Worm (Caenorhabditis elegans) whole organism, late embryonic: Measurements from ENCODE around the gene ZK673.11.

Experiments
- pax-1 ChIP-seq: fragments of 150-350 bp; optimal IDR thresholded peaks from 2 replicates; lab custom pipeline; 2014; ENCODE audit warnings: missing biosample characterization, missing genetic modification characterization
- sox-2 ChIP-seq: fragments of 200-800 bp; sonication (Bioruptor generic); IDR thresholded peaks from 2 replicates; pipeline ENCODE4 v1.3.6; 2022; ENCODE audit warnings: missing genetic modification reagents, missing genetic modification characterization, missing compliant biosample characterization
- unc-86 ChIP-seq: sonication (generic microtip); optimal IDR thresholded peaks from 2 replicates; lab custom pipeline; 2016; ENCODE audit warnings: missing genetic modification characterization, missing compliant biosample characterization

DNA sequence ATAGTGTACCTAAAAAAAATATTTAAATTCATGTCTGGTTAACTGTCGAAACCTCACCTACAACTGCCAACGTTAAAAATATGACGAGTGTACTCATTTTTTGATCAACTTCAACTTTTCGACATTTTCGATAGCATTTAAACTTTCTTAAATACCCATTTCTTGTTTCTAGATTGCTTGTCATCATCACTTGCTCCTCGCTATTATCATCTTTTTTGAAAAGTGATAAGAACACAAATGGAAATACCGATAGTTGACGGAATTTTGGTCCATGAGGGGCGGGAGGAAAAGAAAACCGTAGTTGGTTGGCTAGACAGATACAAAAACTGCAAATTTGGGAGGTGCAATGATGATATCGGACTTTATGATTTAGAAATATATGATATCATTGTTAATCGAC, 13.1 kb downstream of the ZK673.11 start, which contains the start of gene clec-143:
- TF ChIP-seq pax-1 (no peak), sox-2 (GFP tag; lab: Robert Waterston, UW) (no peak), unc-86 (tag; lab: Kevin White, UChicago) (no peak)
